Worm (Caenorhabditis elegans) whole organism, L4 larva: ENCODE data around the gene ins-39.

Source experiments
- F26F4.8 ChIP-seq: fragments of 200-800 bp; sonication (Bioruptor generic); conservative IDR thresholded peaks from 2 replicates; pipeline ENCODE4 v1.3.6; 2022; ENCODE audit warnings: missing genetic modification characterization, missing compliant biosample characterization
- F37D6.2 ChIP-seq: sonication (generic microtip); optimal IDR thresholded peaks from 2 replicates; lab custom pipeline; 2016; ENCODE audit warnings: mild to moderate bottlenecking, missing genetic modification characterization, missing compliant biosample characterization
- Y75B8A.6 ChIP-seq: fragments of 200-800 bp; sonication (Bioruptor generic); IDR thresholded peaks from 2 replicates; pipeline ENCODE4 v1.3.6; 2022; ENCODE audit warnings: missing genetic modification reagents, missing genetic modification characterization, missing compliant biosample characterization
- ZK337.2 ChIP-seq: fragments of 200-800 bp; sonication (Bioruptor generic); IDR thresholded peaks from 2 replicates; pipeline ENCODE4 v1.3.6; 2022; ENCODE audit warnings: missing genetic modification reagents, missing genetic modification characterization, missing compliant biosample characterization
- ZK546.5 ChIP-seq, 2 experiments: sonication (generic microtip); optimal IDR thresholded peaks; 2 replicates each; lab custom pipeline; 2017; ENCODE audit warnings: missing biosample characterization in 2 of 2, missing genetic modification characterization in 2 of 2
- arid-1 ChIP-seq: fragments of 200-800 bp; sonication (Bioruptor generic); conservative IDR thresholded peaks from 2 replicates; pipeline ENCODE4 v1.3.6; 2022; ENCODE audit warnings: missing genetic modification reagents, missing genetic modification characterization, missing compliant biosample characterization
- ceh-20 ChIP-seq: fragments of 200-800 bp; sonication (Bioruptor generic); IDR thresholded peaks from 2 replicates; pipeline ENCODE4 v1.3.6; 2022; ENCODE audit warnings: missing genetic modification reagents, missing genetic modification characterization, missing compliant biosample characterization
- daf-16 ChIP-seq, 3 experiments: sonication (generic microtip); optimal IDR thresholded peaks; 2 replicates each; lab custom pipeline; 2016 to 2017; ENCODE audit warnings: missing genetic modification characterization in 3 of 3, missing genetic modification reagents in 3 of 3, mild to moderate bottlenecking in 2 of 3, missing compliant biosample characterization in 2 of 3, missing biosample characterization in 1 of 3, moderate library complexity in 1 of 3
- daf-8 ChIP-seq: fragments of 200-800 bp; sonication (Bioruptor generic); IDR thresholded peaks from 2 replicates; pipeline ENCODE4 v1.3.6; 2022; ENCODE audit warnings: missing genetic modification characterization, missing compliant biosample characterization
- dmd-6 ChIP-seq: fragments of 200-800 bp; sonication (Bioruptor generic); IDR thresholded peaks from 2 replicates; pipeline ENCODE4 v1.3.6; 2022; ENCODE audit warnings: missing genetic modification reagents, missing genetic modification characterization, missing compliant biosample characterization
- duxl-1 ChIP-seq: sonication (generic microtip); optimal IDR thresholded peaks from 2 replicates; lab custom pipeline; 2016; ENCODE audit warnings: mild to moderate bottlenecking, missing genetic modification characterization, moderate library complexity, missing compliant biosample characterization; ENCODE audit not compliant: poor library complexity
- dve-1 ChIP-seq: sonication (generic microtip); optimal IDR thresholded peaks from 2 replicates; lab custom pipeline; 2017; ENCODE audit warnings: antibody characterized with exemption, mild to moderate bottlenecking, missing genetic modification characterization, missing compliant biosample characterization; ENCODE audit not compliant: insufficient read depth
- hmg-1.1 ChIP-seq: fragments of 200-800 bp; sonication (Bioruptor generic); IDR thresholded peaks from 2 replicates; pipeline ENCODE4 v1.3.6; 2022; ENCODE audit warnings: missing genetic modification reagents, missing genetic modification characterization, missing compliant biosample characterization
- jun-1 ChIP-seq: fragments of 150-350 bp; optimal IDR thresholded peaks from 2 replicates; lab custom pipeline; 2014; ENCODE audit warnings: missing biosample characterization, missing genetic modification reagents, missing genetic modification characterization
- lim-7 ChIP-seq: fragments of 200-800 bp; sonication (Bioruptor generic); IDR thresholded peaks from 2 replicates; pipeline ENCODE4 v1.3.6; 2022; ENCODE audit warnings: missing genetic modification characterization, missing compliant biosample characterization
- lin-13 ChIP-seq: fragments of 150-350 bp; optimal IDR thresholded peaks from 2 replicates; lab custom pipeline; 2014; ENCODE audit warnings: missing biosample characterization, missing genetic modification reagents, missing genetic modification characterization
- lin-38 ChIP-seq: fragments of 200-800 bp; sonication (Bioruptor generic); IDR thresholded peaks from 2 replicates; pipeline ENCODE4 v1.3.6; 2022; ENCODE audit warnings: missing genetic modification reagents, missing genetic modification characterization, missing compliant biosample characterization
- lin-39 ChIP-seq: fragments of 150-350 bp; optimal IDR thresholded peaks from 2 replicates; lab custom pipeline; 2014; ENCODE audit warnings: missing biosample characterization, missing genetic modification reagents, missing genetic modification characterization
- lir-3 ChIP-seq: sonication (generic microtip); optimal IDR thresholded peaks from 2 replicates; lab custom pipeline; 2016; ENCODE audit warnings: mild to moderate bottlenecking, missing genetic modification characterization, missing compliant biosample characterization
- mep-1 ChIP-seq: fragments of 150-350 bp; sonication (generic microtip); optimal IDR thresholded peaks from 3 replicates; lab custom pipeline; 2014; ENCODE audit warnings: missing biosample characterization, missing genetic modification characterization
- mes-2 ChIP-seq: sonication (generic microtip); optimal IDR thresholded peaks from 2 replicates; lab custom pipeline; 2016; ENCODE audit warnings: missing genotype, mild to moderate bottlenecking, missing genetic modification characterization, missing compliant biosample characterization; ENCODE audit not compliant: poor library complexity, severe bottlenecking
- nhr-10 ChIP-seq: fragments of 150-350 bp; optimal IDR thresholded peaks from 2 replicates; lab custom pipeline; 2014; ENCODE audit warnings: missing biosample characterization, missing genetic modification characterization
- nhr-111 ChIP-seq: fragments of 200-800 bp; sonication (Bioruptor generic); optimal IDR thresholded peaks from 2 replicates; lab custom pipeline; 2018; ENCODE audit warnings: mild to moderate bottlenecking, missing genetic modification characterization, missing compliant biosample characterization
- nhr-237 ChIP-seq: sonication (generic microtip); optimal IDR thresholded peaks from 2 replicates; lab custom pipeline; 2017; ENCODE audit warnings: missing biosample characterization, missing genetic modification characterization
- nhr-28 ChIP-seq: fragments of 150-350 bp; optimal IDR thresholded peaks from 2 replicates; lab custom pipeline; 2014; ENCODE audit warnings: missing biosample characterization, missing genetic modification characterization
- nhr-42 ChIP-seq: fragments of 200-800 bp; sonication (Bioruptor generic); IDR thresholded peaks from 2 replicates; pipeline ENCODE4 v1.3.6; 2022; ENCODE audit warnings: missing genetic modification characterization, missing compliant biosample characterization
- nhr-77 ChIP-seq: fragments of 150-350 bp; optimal IDR thresholded peaks from 2 replicates; lab custom pipeline; 2014; ENCODE audit warnings: missing biosample characterization, missing genetic modification characterization
- php-3 ChIP-seq: fragments of 200-800 bp; sonication (Bioruptor generic); IDR thresholded peaks from 2 replicates; pipeline ENCODE4 v1.3.6; 2022; ENCODE audit warnings: missing genetic modification reagents, missing genetic modification characterization, missing compliant biosample characterization
- pqm-1 ChIP-seq: sonication (generic microtip); optimal IDR thresholded peaks from 2 replicates; lab custom pipeline; 2017; ENCODE audit warnings: missing biosample characterization, missing genetic modification characterization
- rbr-2 ChIP-seq: sonication (generic microtip); optimal IDR thresholded peaks from 2 replicates; lab custom pipeline; 2016; ENCODE audit warnings: missing genotype, missing genetic modification characterization, missing compliant biosample characterization
- saeg-2 ChIP-seq: fragments of 200-800 bp; sonication (Bioruptor generic); IDR thresholded peaks from 2 replicates; pipeline ENCODE4 v1.3.6; 2022; ENCODE audit warnings: missing genetic modification reagents, missing genetic modification characterization, missing compliant biosample characterization
- set-16 ChIP-seq: fragments of 200-800 bp; sonication (Bioruptor generic); IDR thresholded peaks from 2 replicates; pipeline ENCODE4 v1.3.6; 2022; ENCODE audit warnings: missing genetic modification reagents, missing genetic modification characterization, missing compliant biosample characterization
- snpc-1.2 ChIP-seq: fragments of 200-800 bp; sonication (Bioruptor generic); IDR thresholded peaks from 2 replicates; pipeline ENCODE4 v1.3.6; 2022; ENCODE audit warnings: missing genetic modification reagents, missing genetic modification characterization, missing compliant biosample characterization
- snpc-4 ChIP-seq: fragments of 150-350 bp; optimal IDR thresholded peaks from 2 replicates; lab custom pipeline; 2014; ENCODE audit warnings: missing biosample characterization, missing genetic modification characterization
- tag-97 ChIP-seq: fragments of 200-800 bp; sonication (Bioruptor generic); IDR thresholded peaks from 2 replicates; pipeline ENCODE4 v1.3.6; 2022; ENCODE audit warnings: missing genetic modification characterization, missing compliant biosample characterization
- unc-62 ChIP-seq, 3 experiments: fragments of 150-350 bp in 1 of 3; sonication (generic microtip); optimal IDR thresholded peaks in 2 of 3; peaks in 1 of 3; 1 replicate in 1 of 3; 2 replicates in 2 of 3; lab custom pipeline; 2014 to 2017; ENCODE audit warnings: missing biosample characterization in 3 of 3, missing genetic modification characterization in 3 of 3, missing genetic modification reagents in 3 of 3, missing genotype in 1 of 3
- zfp-2 ChIP-seq: sonication (generic microtip); optimal IDR thresholded peaks from 2 replicates; lab custom pipeline; 2016; ENCODE audit warnings: mild to moderate bottlenecking, missing genetic modification characterization, missing compliant biosample characterization

Gene ins-39

ce11 chrX:1372464-1372863 lies 28.2 kb upstream of the ins-39 start:
- TF ChIP-seq snpc-1.2: peak; percentile 39; the same call in 1 of the 2 replicates
- 0 out of 2 replicates have a peak, but pooled peaks have one; percentile 20 for TF ChIP-seq F26F4.8
- TF ChIP-seq saeg-2 (GFP tag; lab: Robert Waterston, UW): no peak
- peak; percentile 3 for TF ChIP-seq snpc-4 (tag; lab: Kevin White, UChicago)

- TF ChIP-seq nhr-77: no peak
- no peak for TF ChIP-seq daf-16 (GFP tag; optimal IDR thresholded peaks at IDR 0.05; lab: Kevin White, UChicago)
- peak; percentile 87 for TF ChIP-seq daf-16 (tag; optimal IDR thresholded peaks at IDR 0.05; lab: Kevin White, UChicago)
- TF ChIP-seq duxl-1: no peak
- no peak for TF ChIP-seq rbr-2
- TF ChIP-seq zfp-2: no peak
- TF ChIP-seq ZK546.5 (tag; optimal IDR thresholded peaks at IDR 0.05; lab: Kevin White, UChicago): no peak
- TF ChIP-seq nhr-28 (tag; lab: Kevin White, UChicago): peak; percentile 22
- peak; percentile 58 for TF ChIP-seq pqm-1 (tag; lab: Kevin White, UChicago)
- TF ChIP-seq nhr-237: no peak
- TF ChIP-seq dmd-6 (GFP tag; lab: Robert Waterston, UW): peak; percentile 30; the same call in 1 of the 2 replicates
- TF ChIP-seq mep-1 (tag; lab: Kevin White, UChicago): no peak
- TF ChIP-seq tag-97 (GFP tag; lab: Robert Waterston, UW): no peak
- no peak for TF ChIP-seq saeg-2 (GFP tag; lab: Robert Waterston, UW)
- TF ChIP-seq dve-1 (tag; lab: Kevin White, UChicago): peak; percentile 4
- TF ChIP-seq F37D6.2 (tag; lab: Kevin White, UChicago): no peak
Observed at ce11 chrX:1371688-1372087, 27.5 kb upstream of the ins-39 start, which contains the start of gene fbxa-190. TSS of gene fbxa-190 (plus strand) at chrX:1372012.

ce11 chrX:1370736-1371281 lies 26.6 kb upstream of the ins-39 start, which contains the start of gene F56C3.7:
TSS of gene F56C3.7 (minus strand) at chrX:1370786.
- no peak for TF ChIP-seq Y75B8A.6 (GFP tag; lab: Robert Waterston, UW)
- peak; percentile 39 for TF ChIP-seq duxl-1
- TF ChIP-seq lim-7: no peak
- no peak for TF ChIP-seq daf-8 (GFP tag; lab: Robert Waterston, UW)
- no peak for TF ChIP-seq nhr-111 (GFP tag; lab: Kevin White, UChicago)
- TF ChIP-seq hmg-1.1 (GFP tag; lab: Robert Waterston, UW): peak; percentile 46
- peak in 1 of 2 experiments; percentile 19 for TF ChIP-seq unc-62 (GFP tag; optimal IDR thresholded peaks at IDR 0.05 in 1 of 2; lab: Kevin White, UChicago)
- no peak for TF ChIP-seq unc-62 (tag; optimal IDR thresholded peaks at IDR 0.05; lab: Kevin White, UChicago)
- peak; percentile 49 for TF ChIP-seq mes-2
- TF ChIP-seq saeg-2 (GFP tag; lab: Robert Waterston, UW): no peak
- no peak for TF ChIP-seq lin-39 (tag; lab: Kevin White, UChicago)
- TF ChIP-seq nhr-237: no peak
- TF ChIP-seq nhr-42: peak; percentile 67; the same call in 1 of the 2 replicates
- no peak for TF ChIP-seq ZK546.5 (tag; optimal IDR thresholded peaks at IDR 0.05; lab: Kevin White, UChicago)
- TF ChIP-seq ceh-20 (GFP tag; lab: Robert Waterston, UW): no peak
- TF ChIP-seq jun-1 (tag; lab: Kevin White, UChicago): no peak
- no peak for TF ChIP-seq ZK337.2 (GFP tag; lab: Robert Waterston, UW)
- no peak for TF ChIP-seq snpc-4 (tag; lab: Kevin White, UChicago)

DNA sequence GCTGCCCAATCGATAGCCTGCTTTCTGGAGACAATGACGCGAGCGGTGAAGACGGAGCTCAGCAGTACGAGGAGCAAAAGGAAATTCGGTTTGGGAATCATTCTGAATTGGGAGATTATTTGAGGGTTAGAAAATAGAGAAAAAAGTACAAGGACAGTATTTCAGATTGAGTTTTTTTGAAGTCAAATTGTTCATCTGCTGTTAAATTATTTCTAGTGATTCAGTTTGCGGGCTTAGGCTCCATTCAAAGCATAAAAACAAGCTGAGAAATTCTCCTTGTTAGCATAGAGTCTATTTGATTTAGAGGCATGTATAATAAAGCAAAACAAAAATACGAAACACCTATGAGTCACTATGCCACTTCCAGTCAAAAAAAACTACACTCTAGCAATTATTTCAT lies 23.2 kb upstream of the ins-39 start, which contains the start of gene dgn-2:
Gene dgn-2, minus strand, starts transcription at position 101 of the 400 bp plus-strand sequence.
- TF ChIP-seq lim-7 (no peak), F37D6.2 (tag; lab: Kevin White, UChicago) (no peak), saeg-2 (GFP tag; lab: Robert Waterston, UW) (no peak), lin-13 (no peak), lir-3 (tag; lab: Kevin White, UChicago) (no peak), php-3 (no peak), set-16 (GFP tag; lab: Robert Waterston, UW) (no peak), arid-1 (GFP tag; lab: Robert Waterston, UW) (no peak), zfp-2 (no peak), lin-38 (GFP tag; lab: Robert Waterston, UW) (no peak), nhr-10 (tag; lab: Kevin White, UChicago) (no peak)
- TF ChIP-seq, all 104 proteins: peak for 0
